Fruit fly (Drosophila melanogaster) whole organism, embryonic: Measurements from ENCODE around the gene eas.

Experiments used
- CG12104 ChIP-seq: fragments of 200-800 bp; sonication (Bioruptor generic); optimal IDR thresholded peaks from 3 replicates; lab custom pipeline; 2016; ENCODE audit warnings: missing biosample characterization, missing genetic modification characterization
- CG12155 ChIP-seq: fragments of 200-800 bp; sonication (Bioruptor generic); optimal IDR thresholded peaks from 3 replicates; lab custom pipeline; 2016; ENCODE audit warnings: missing biosample characterization, missing genetic modification characterization
- CG1233 ChIP-seq: fragments of 200-800 bp; sonication (Bioruptor generic); optimal IDR thresholded peaks from 4 replicates; lab custom pipeline; 2018; ENCODE audit warnings: missing biosample characterization, mild to moderate bottlenecking, missing genetic modification characterization
- CG13287 ChIP-seq: fragments of 200-800 bp; sonication (Bioruptor generic); IDR thresholded peaks from 2 replicates; pipeline ENCODE4 v1.3.6; 2022; ENCODE audit warnings: missing biosample characterization, missing genetic modification characterization; ENCODE audit not compliant: partially characterized antibody
- CG14050 ChIP-seq: fragments of 200-800 bp; sonication (Bioruptor generic); IDR thresholded peaks from 3 replicates; pipeline ENCODE4 v1.3.6; 2022; ENCODE audit warnings: missing biosample characterization, missing genetic modification characterization
- CG16863 ChIP-seq: fragments of 200-800 bp; sonication (Bioruptor generic); optimal IDR thresholded peaks from 3 replicates; lab custom pipeline; 2016; ENCODE audit warnings: missing biosample characterization, missing genetic modification characterization
- CG17328 ChIP-seq: fragments of 200-800 bp; sonication (Bioruptor generic); IDR thresholded peaks from 2 replicates; pipeline ENCODE4 v1.3.6; 2022; ENCODE audit warnings: missing biosample characterization, missing genetic modification characterization
- CG17612 ChIP-seq: fragments of 200-800 bp; sonication (Bioruptor generic); IDR thresholded peaks from 2 replicates; pipeline ENCODE4 v1.3.6; 2022; ENCODE audit warnings: missing biosample characterization, missing genetic modification characterization
- CG2129 ChIP-seq: fragments of 200-800 bp; sonication (Bioruptor generic); IDR thresholded peaks from 2 replicates; pipeline ENCODE4 v1.3.6; 2022; ENCODE audit warnings: missing biosample characterization, missing genetic modification characterization; ENCODE audit not compliant: partially characterized antibody
- CG30431 ChIP-seq: fragments of 200-800 bp; sonication (Bioruptor generic); optimal IDR thresholded peaks from 2 replicates; lab custom pipeline; 2017; ENCODE audit warnings: missing biosample characterization, missing genetic modification characterization
- CG31441 ChIP-seq: fragments of 200-800 bp; sonication (Bioruptor generic); IDR thresholded peaks from 2 replicates; pipeline ENCODE4 v1.3.6; 2022; ENCODE audit warnings: missing biosample characterization, missing genetic modification characterization
- CG32772 ChIP-seq: fragments of 200-800 bp; sonication (Bioruptor generic); IDR thresholded peaks from 2 replicates; pipeline ENCODE4 v1.3.6; 2022; ENCODE audit warnings: missing biosample characterization, missing genetic modification characterization
- CG3847 ChIP-seq: fragments of 200-800 bp; sonication (Bioruptor generic); IDR thresholded peaks from 2 replicates; pipeline ENCODE4 v1.3.6; 2022; ENCODE audit warnings: missing biosample characterization, missing genetic modification characterization
- CG6254 ChIP-seq: fragments of 200-800 bp; sonication (Bioruptor generic); optimal IDR thresholded peaks from 3 replicates; lab custom pipeline; 2017; ENCODE audit warnings: mild to moderate bottlenecking, missing biosample characterization, missing genetic modification reagents, missing genetic modification characterization
- CG7745 ChIP-seq: fragments of 200-800 bp; sonication (Bioruptor generic); optimal IDR thresholded peaks from 2 replicates; lab custom pipeline; 2018; ENCODE audit warnings: missing biosample characterization, mild to moderate bottlenecking, missing genetic modification characterization, moderate library complexity
- CG7786 ChIP-seq: fragments of 200-800 bp; sonication (Bioruptor generic); optimal IDR thresholded peaks from 2 replicates; lab custom pipeline; 2016; ENCODE audit warnings: missing biosample characterization, missing genetic modification characterization
- CG7987 ChIP-seq: fragments of 200-800 bp; sonication (Bioruptor generic); optimal IDR thresholded peaks from 2 replicates; lab custom pipeline; 2018; ENCODE audit warnings: missing biosample characterization, mild to moderate bottlenecking, missing genetic modification characterization, moderate library complexity
- CG9609 ChIP-seq: fragments of 200-800 bp; sonication (Bioruptor generic); optimal IDR thresholded peaks from 3 replicates; lab custom pipeline; 2016; ENCODE audit warnings: missing biosample characterization, missing genetic modification characterization
- CTCF ChIP-seq: fragments of 200-800 bp; sonication (Bioruptor generic); optimal IDR thresholded peaks from 2 replicates; lab custom pipeline; 2017; ENCODE audit warnings: missing biosample characterization, mild to moderate bottlenecking, missing genetic modification characterization, moderate library complexity
- D ChIP-seq, 2 experiments: fragments of 200-800 bp in 1 of 2; fragments of >200 bp in 1 of 2; sonication (Bioruptor generic) in 1 of 2; optimal IDR thresholded peaks; 2 replicates in 1 of 2; 3 replicates in 1 of 2; lab custom pipeline; 2017; ENCODE audit warnings: mild to moderate bottlenecking in 1 of 2, missing biosample characterization in 1 of 2, missing genetic modification characterization in 1 of 2, missing genetic modification reagents in 1 of 2
- Dad ChIP-seq: fragments of 200-800 bp; sonication (Bioruptor generic); optimal IDR thresholded peaks from 3 replicates; lab custom pipeline; 2016; ENCODE audit warnings: missing biosample characterization, missing genetic modification characterization
- Deaf1 ChIP-seq: fragments of 200-800 bp; optimal IDR thresholded peaks from 3 replicates; lab custom pipeline; 2019; ENCODE audit warnings: missing biosample characterization, mild to moderate bottlenecking, missing genetic modification characterization, moderate library complexity
- Ets65A ChIP-seq: fragments of 200-800 bp; sonication (Bioruptor generic); peaks from one replicate; lab custom pipeline; 2016; ENCODE audit warnings: missing biosample characterization, missing genetic modification characterization
- H15 ChIP-seq: fragments of 200-800 bp; sonication (Bioruptor generic); IDR thresholded peaks from 3 replicates; pipeline ENCODE4 v1.3.6; 2022; ENCODE audit warnings: missing biosample characterization, missing genetic modification characterization
- H2.0 ChIP-seq: fragments of 200-800 bp; sonication (Bioruptor generic); IDR thresholded peaks from 2 replicates; pipeline ENCODE4 v1.3.6; 2022; ENCODE audit warnings: missing biosample characterization, missing genetic modification characterization
- Hand ChIP-seq: fragments of 200-800 bp; sonication (Bioruptor generic); optimal IDR thresholded peaks from 2 replicates; lab custom pipeline; 2017; ENCODE audit warnings: mild to moderate bottlenecking, missing biosample characterization, missing genetic modification reagents, missing genetic modification characterization
- HmgZ ChIP-seq: fragments of 200-800 bp; sonication (Bioruptor generic); optimal IDR thresholded peaks from 2 replicates; lab custom pipeline; 2018; ENCODE audit warnings: missing biosample characterization, mild to moderate bottlenecking, missing genetic modification characterization
- Hr3 ChIP-seq: fragments of 200-800 bp; sonication (Bioruptor generic); optimal IDR thresholded peaks from 3 replicates; lab custom pipeline; 2016; ENCODE audit warnings: missing biosample characterization, missing genetic modification characterization
- Med ChIP-seq: fragments of 200-800 bp; sonication (Bioruptor generic); peaks from one replicate; lab custom pipeline; 2016; ENCODE audit warnings: missing biosample characterization, missing genetic modification characterization, mild to moderate bottlenecking, inconsistent platforms, moderate library complexity
- Mes4 ChIP-seq: fragments of 200-800 bp; sonication (Bioruptor generic); optimal IDR thresholded peaks from 2 replicates; lab custom pipeline; 2016; ENCODE audit warnings: missing biosample characterization, missing genetic modification characterization
- NK7.1 ChIP-seq: fragments of 200-800 bp; sonication (Bioruptor generic); optimal IDR thresholded peaks from 3 replicates; lab custom pipeline; 2016; ENCODE audit warnings: missing biosample characterization, missing genetic modification characterization
- al ChIP-seq: fragments of 200-800 bp; sonication (Bioruptor generic); IDR thresholded peaks from 2 replicates; pipeline ENCODE4 v1.3.6; 2022; ENCODE audit warnings: missing biosample characterization, missing genetic modification characterization
- bigmax ChIP-seq: fragments of 200-800 bp; sonication (Bioruptor generic); optimal IDR thresholded peaks from 2 replicates; lab custom pipeline; 2018; ENCODE audit warnings: missing biosample characterization, mild to moderate bottlenecking, missing genetic modification characterization
- cas ChIP-seq: fragments of 200-800 bp; sonication (Bioruptor generic); IDR thresholded peaks from 2 replicates; pipeline ENCODE4 v1.3.6; 2022; ENCODE audit warnings: missing biosample characterization, missing genetic modification characterization
- chn ChIP-seq: fragments of 200-800 bp; sonication (Bioruptor generic); optimal IDR thresholded peaks from 2 replicates; lab custom pipeline; 2016; ENCODE audit warnings: missing biosample characterization, missing genetic modification characterization
- fd3F ChIP-seq: fragments of 200-800 bp; sonication (Bioruptor generic); optimal IDR thresholded peaks from 2 replicates; lab custom pipeline; 2018; ENCODE audit warnings: missing biosample characterization, mild to moderate bottlenecking, missing genetic modification characterization, moderate library complexity
- hbn ChIP-seq: fragments of 200-800 bp; sonication (Bioruptor generic); IDR thresholded peaks from 2 replicates; pipeline ENCODE4 v1.3.6; 2022; ENCODE audit warnings: missing biosample characterization, missing genetic modification characterization; ENCODE audit not compliant: partially characterized antibody
- her ChIP-seq: fragments of 200-800 bp; sonication (Bioruptor generic); optimal IDR thresholded peaks from 2 replicates; lab custom pipeline; 2016; ENCODE audit warnings: missing biosample characterization, missing genetic modification characterization
- hth ChIP-seq: fragments of >200 bp; optimal IDR thresholded peaks from 2 replicates; lab custom pipeline; 2017; ENCODE audit warnings: inconsistent platforms
- jigr1 ChIP-seq: fragments of 200-800 bp; sonication (Bioruptor generic); IDR thresholded peaks from 3 replicates; pipeline ENCODE4 v1.3.6; 2022; ENCODE audit warnings: missing biosample characterization, missing genetic modification characterization
- lilli ChIP-seq: fragments of 200-800 bp; sonication (Bioruptor generic); optimal IDR thresholded peaks from 3 replicates; lab custom pipeline; 2016; ENCODE audit warnings: missing biosample characterization, missing genetic modification characterization
- luna ChIP-seq: fragments of 200-800 bp; sonication (Bioruptor generic); optimal IDR thresholded peaks from 2 replicates; lab custom pipeline; 2016; ENCODE audit warnings: missing biosample characterization, missing genetic modification characterization
- pita ChIP-seq: fragments of 200-800 bp; sonication (Bioruptor generic); optimal IDR thresholded peaks from 2 replicates; lab custom pipeline; 2017; ENCODE audit warnings: missing biosample characterization, mild to moderate bottlenecking, missing genetic modification characterization
- pum ChIP-seq: fragments of 200-800 bp; sonication (Bioruptor generic); optimal IDR thresholded peaks from 2 replicates; lab custom pipeline; 2016; ENCODE audit warnings: missing biosample characterization, missing genetic modification characterization
- row ChIP-seq: fragments of 200-800 bp; sonication (Bioruptor generic); IDR thresholded peaks from 3 replicates; pipeline ENCODE4 v1.3.6; 2022; ENCODE audit warnings: missing biosample characterization, missing genetic modification characterization
- sisA ChIP-seq: fragments of 200-800 bp; sonication (Bioruptor generic); IDR thresholded peaks from 2 replicates; pipeline ENCODE4 v1.3.6; 2022; ENCODE audit warnings: missing biosample characterization, missing genetic modification characterization
- slou ChIP-seq: fragments of 200-800 bp; sonication (Bioruptor generic); optimal IDR thresholded peaks from 3 replicates; lab custom pipeline; 2016; ENCODE audit warnings: missing biosample characterization, missing genetic modification characterization
- tgo ChIP-seq: fragments of 200-800 bp; sonication (Bioruptor generic); IDR thresholded peaks from 3 replicates; pipeline ENCODE4 v1.3.6; 2022; ENCODE audit warnings: missing biosample characterization, missing genetic modification characterization
- trh ChIP-seq: fragments of 200-800 bp; sonication (Bioruptor generic); optimal IDR thresholded peaks from 2 replicates; lab custom pipeline; 2016; ENCODE audit warnings: missing biosample characterization, missing genetic modification characterization
- vnd ChIP-seq: fragments of 200-800 bp; sonication (Bioruptor generic); IDR thresholded peaks from 3 replicates; pipeline ENCODE4 v1.3.6; 2022; ENCODE audit warnings: missing biosample characterization, missing genetic modification characterization; ENCODE audit not compliant: partially characterized antibody
- wdn ChIP-seq: fragments of 200-800 bp; sonication (Bioruptor generic); IDR thresholded peaks from 2 replicates; pipeline ENCODE4 v1.3.6; 2022; ENCODE audit warnings: missing biosample characterization, missing genetic modification characterization

The eas gene

DNA sequence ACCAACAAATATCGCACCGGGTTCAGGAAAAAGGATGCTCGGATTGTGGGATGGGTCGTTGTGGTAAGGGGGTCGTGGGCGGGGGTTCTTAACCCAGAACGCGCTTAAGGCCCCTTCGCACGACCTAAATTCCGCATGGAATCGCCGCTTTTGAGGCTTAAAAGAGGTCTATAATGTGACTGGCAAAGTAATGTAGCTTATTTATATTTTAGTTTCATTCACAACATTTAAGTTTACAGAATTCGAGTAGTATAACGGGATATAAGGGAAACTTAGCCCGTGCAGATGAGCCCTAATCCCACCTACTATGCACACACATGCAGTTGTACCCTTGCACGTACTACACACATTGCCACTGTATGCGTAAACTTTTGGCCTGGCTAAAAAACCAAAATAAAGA is 655 bp downstream of the eas start (continued):
- peak; percentile 47; the same call in 1 of the 2 replicates for TF ChIP-seq CG17612 (GFP tag; lab: Robert Waterston, UW)
- TF ChIP-seq Ets65A = peak; percentile 85
- TF ChIP-seq wdn (GFP tag; lab: Robert Waterston, UW) = peak; percentile 76
- peak; percentile 34 for TF ChIP-seq bigmax (GFP tag; lab: Kevin White, UChicago)
- peak; percentile 81 for TF ChIP-seq CG17328
- peak; percentile 61 for TF ChIP-seq CG7786 (GFP tag; lab: Kevin White, UChicago)
- TF ChIP-seq CG7745 = peak; percentile 12
- TF ChIP-seq CG13287 = no peak
- TF ChIP-seq CG1233 (GFP tag; lab: Kevin White, UChicago) = peak; percentile 82
- peak; percentile 2 for TF ChIP-seq Mes4 (GFP tag; lab: Kevin White, UChicago)

DNA sequence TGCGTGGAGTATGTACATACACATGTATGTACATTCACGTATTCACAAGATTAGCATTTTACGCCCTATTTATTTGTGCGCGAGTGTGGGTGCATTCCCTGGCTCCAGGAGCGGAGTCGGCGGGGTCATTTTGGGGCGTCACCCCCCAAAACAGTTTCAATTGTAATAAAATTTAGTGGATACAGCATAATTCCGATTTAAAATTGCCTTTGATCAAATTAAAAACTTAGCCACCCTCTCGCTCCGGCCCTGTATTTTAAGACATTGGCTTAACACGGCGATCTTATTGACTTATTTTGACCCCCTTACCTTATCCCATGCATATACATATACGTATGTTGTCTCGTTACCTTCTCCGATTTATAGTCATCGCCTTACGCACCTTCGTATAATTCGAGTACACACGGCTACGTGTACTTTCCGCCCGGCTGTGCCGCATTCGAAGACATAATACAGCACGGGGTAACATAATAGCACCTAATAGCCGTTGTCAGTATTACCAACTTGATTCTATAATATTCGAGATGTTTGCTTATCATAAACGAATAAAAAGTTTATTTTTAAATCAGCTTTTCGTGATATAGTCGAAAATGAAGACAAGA is 1.3 kb downstream of the eas start:
- TF ChIP-seq CTCF (GFP tag; lab: Kevin White, UChicago) (peak; percentile 48), NK7.1 (GFP tag; lab: Kevin White, UChicago) (peak; percentile 68), sisA (peak; percentile 94), slou (peak; percentile 30), CG2129 (no peak), CG3847 (GFP tag; lab: Robert Waterston, UW) (peak; percentile 80), Dad (GFP tag; lab: Kevin White, UChicago) (peak; percentile 74), pum (GFP tag; lab: Kevin White, UChicago) (peak; percentile 94), hbn (GFP tag; lab: Robert Waterston, UW) (no peak), lilli (GFP tag; lab: Kevin White, UChicago) (peak; percentile 90), hth (lab: Kevin White, UChicago) (no peak), pita (no peak), CG30431 (GFP tag; lab: Kevin White, UChicago) (peak; percentile 69), vnd (GFP tag; lab: Robert Waterston, UW) (0 out of 3 replicates have a peak, but pooled peaks have one; percentile 11), tgo (GFP tag; lab: Robert Waterston, UW) (peak; percentile 84), Hand (GFP tag; lab: Kevin White, UChicago) (no peak), CG14050 (GFP tag; lab: Robert Waterston, UW) (peak; percentile 87), CG7987 (GFP tag; lab: Kevin White, UChicago) (peak; percentile 27), row (GFP tag; lab: Robert Waterston, UW) (peak; percentile 92), luna (GFP tag; lab: Kevin White, UChicago) (peak; percentile 72), HmgZ (tag; lab: Kevin White, UChicago) (peak; percentile 27), chn (GFP tag; lab: Kevin White, UChicago) (peak; percentile 73), CG6254 (GFP tag; lab: Kevin White, UChicago) (peak; percentile 43), CG9609 (GFP tag; lab: Kevin White, UChicago) (peak; percentile 81), H15 (GFP tag; lab: Robert Waterston, UW) (peak; percentile 91), CG16863 (peak; percentile 64), CG12155 (GFP tag; lab: Kevin White, UChicago) (peak; percentile 69), CG12104 (GFP tag; lab: Kevin White, UChicago) (peak; percentile 44), Hr3 (peak; percentile 85), CG32772 (GFP tag; lab: Robert Waterston, UW) (peak; percentile 89), trh (GFP tag; lab: Kevin White, UChicago) (no peak), jigr1 (peak; percentile 79; the same call in 2 of the 3 replicates), cas (GFP tag; lab: Robert Waterston, UW) (peak; percentile 42; the same call in 1 of the 2 replicates), her (peak; percentile 45), fd3F (GFP tag; lab: Kevin White, UChicago) (peak; percentile 52), CG31441 (GFP tag; lab: Robert Waterston, UW) (peak; percentile 49), Deaf1 (peak; percentile 43), al (GFP tag; lab: Robert Waterston, UW) (peak; percentile 83), H2.0 (peak; percentile 89), Med (peak; percentile 94), D (optimal IDR thresholded peaks at IDR 0.05; lab: Kevin White, UChicago) (no peak), D (GFP tag; optimal IDR thresholded peaks at IDR 0.05; lab: Kevin White, UChicago) (peak; percentile 70)
